Worm (Caenorhabditis elegans) whole organism, L4 larva: Measurements from ENCODE around the gene B0198.3.

Source experiments
- D1046.2 ChIP-seq: fragments of 200-800 bp; sonication (Bioruptor generic); IDR thresholded peaks from 2 replicates; pipeline ENCODE4 v1.3.6; 2022; ENCODE audit warnings: missing genetic modification characterization, missing compliant biosample characterization
- F37D6.2 ChIP-seq: sonication (generic microtip); optimal IDR thresholded peaks from 2 replicates; lab custom pipeline; 2016; ENCODE audit warnings: mild to moderate bottlenecking, missing genetic modification characterization, missing compliant biosample characterization
- F49E8.2 ChIP-seq: sonication (generic microtip); optimal IDR thresholded peaks from 2 replicates; lab custom pipeline; 2016; ENCODE audit warnings: missing compliant biosample characterization, mild to moderate bottlenecking, missing genetic modification characterization, borderline replicate concordance
- arid-1 ChIP-seq: fragments of 200-800 bp; sonication (Bioruptor generic); conservative IDR thresholded peaks from 2 replicates; pipeline ENCODE4 v1.3.6; 2022; ENCODE audit warnings: missing genetic modification reagents, missing genetic modification characterization, missing compliant biosample characterization
- ceh-62 ChIP-seq: sonication (generic microtip); optimal IDR thresholded peaks from 2 replicates; lab custom pipeline; 2017; ENCODE audit warnings: missing biosample characterization, missing genetic modification characterization
- ces-1 ChIP-seq: fragments of 150-350 bp; sonication (generic microtip); optimal IDR thresholded peaks from 4 replicates; lab custom pipeline; 2014; ENCODE audit warnings: missing biosample characterization, missing genetic modification reagents, missing genetic modification characterization
- cey-2 ChIP-seq: sonication (generic microtip); optimal IDR thresholded peaks from 3 replicates; lab custom pipeline; 2017; ENCODE audit warnings: missing genetic modification characterization, mild to moderate bottlenecking, missing compliant biosample characterization, antibody characterized with exemption, borderline replicate concordance; ENCODE audit not compliant: insufficient read depth
- ctbp-1 ChIP-seq: fragments of 200-800 bp; sonication (Bioruptor generic); IDR thresholded peaks from 2 replicates; pipeline ENCODE4 v1.3.6; 2022; ENCODE audit warnings: missing genetic modification reagents, missing genetic modification characterization, missing compliant biosample characterization
- daf-16 ChIP-seq, 3 experiments: sonication (generic microtip); optimal IDR thresholded peaks; 2 replicates each; lab custom pipeline; 2016 to 2017; ENCODE audit warnings: missing genetic modification characterization in 3 of 3, missing genetic modification reagents in 3 of 3, mild to moderate bottlenecking in 2 of 3, missing compliant biosample characterization in 2 of 3, missing biosample characterization in 1 of 3, moderate library complexity in 1 of 3
- daf-19 ChIP-seq: fragments of 200-800 bp; sonication (Bioruptor generic); conservative IDR thresholded peaks from 2 replicates; pipeline ENCODE4 v1.3.6; 2022; ENCODE audit warnings: missing genetic modification characterization, missing compliant biosample characterization
- dmd-6 ChIP-seq: fragments of 200-800 bp; sonication (Bioruptor generic); IDR thresholded peaks from 2 replicates; pipeline ENCODE4 v1.3.6; 2022; ENCODE audit warnings: missing genetic modification reagents, missing genetic modification characterization, missing compliant biosample characterization
- hlh-11 ChIP-seq: fragments of 200-800 bp; sonication (Bioruptor generic); optimal IDR thresholded peaks from 2 replicates; lab custom pipeline; 2018; ENCODE audit warnings: mild to moderate bottlenecking, missing genetic modification characterization, missing compliant biosample characterization
- hmg-1.1 ChIP-seq: fragments of 200-800 bp; sonication (Bioruptor generic); IDR thresholded peaks from 2 replicates; pipeline ENCODE4 v1.3.6; 2022; ENCODE audit warnings: missing genetic modification reagents, missing genetic modification characterization, missing compliant biosample characterization
- lin-15B ChIP-seq: fragments of 150-350 bp; sonication (generic microtip); optimal IDR thresholded peaks from 3 replicates; lab custom pipeline; 2014; ENCODE audit warnings: missing biosample characterization, missing genetic modification characterization
- madf-5 ChIP-seq, 2 experiments: fragments of 200-800 bp; sonication (Bioruptor generic); IDR thresholded peaks; 2 replicates each; pipeline ENCODE4 v1.3.6; 2022; ENCODE audit warnings: missing compliant biosample characterization in 2 of 2, missing genetic modification characterization in 2 of 2
- mdt-29 ChIP-seq: fragments of 200-800 bp; sonication (Bioruptor generic); IDR thresholded peaks from 2 replicates; pipeline ENCODE4 v1.3.6; 2022; ENCODE audit warnings: missing genetic modification reagents, missing genetic modification characterization, missing compliant biosample characterization
- mxl-2 ChIP-seq: fragments of 200-800 bp; sonication (Bioruptor generic); conservative IDR thresholded peaks from 2 replicates; pipeline ENCODE4 v1.3.6; 2022; ENCODE audit warnings: missing genetic modification reagents, missing genetic modification characterization, missing compliant biosample characterization
- nhr-11 ChIP-seq: fragments of 150-350 bp; optimal IDR thresholded peaks from 2 replicates; lab custom pipeline; 2014; ENCODE audit warnings: missing biosample characterization, missing genetic modification characterization
- nhr-237 ChIP-seq: sonication (generic microtip); optimal IDR thresholded peaks from 2 replicates; lab custom pipeline; 2017; ENCODE audit warnings: missing biosample characterization, missing genetic modification characterization
- nhr-25 ChIP-seq: sonication (generic microtip); optimal IDR thresholded peaks from 2 replicates; lab custom pipeline; 2017; ENCODE audit warnings: missing genetic modification characterization, mild to moderate bottlenecking, missing compliant biosample characterization, antibody characterized with exemption, moderate library complexity, borderline replicate concordance; ENCODE audit not compliant: insufficient read depth
- nhr-28 ChIP-seq: fragments of 150-350 bp; optimal IDR thresholded peaks from 2 replicates; lab custom pipeline; 2014; ENCODE audit warnings: missing biosample characterization, missing genetic modification characterization
- nhr-48 ChIP-seq: sonication (generic microtip); optimal IDR thresholded peaks from 2 replicates; lab custom pipeline; 2016; ENCODE audit warnings: mild to moderate bottlenecking, missing genetic modification characterization, missing compliant biosample characterization
- rbr-2 ChIP-seq: sonication (generic microtip); optimal IDR thresholded peaks from 2 replicates; lab custom pipeline; 2016; ENCODE audit warnings: missing genotype, missing genetic modification characterization, missing compliant biosample characterization
- saeg-2 ChIP-seq: fragments of 200-800 bp; sonication (Bioruptor generic); IDR thresholded peaks from 2 replicates; pipeline ENCODE4 v1.3.6; 2022; ENCODE audit warnings: missing genetic modification reagents, missing genetic modification characterization, missing compliant biosample characterization
- set-16 ChIP-seq: fragments of 200-800 bp; sonication (Bioruptor generic); IDR thresholded peaks from 2 replicates; pipeline ENCODE4 v1.3.6; 2022; ENCODE audit warnings: missing genetic modification reagents, missing genetic modification characterization, missing compliant biosample characterization
- snpc-4 ChIP-seq: fragments of 150-350 bp; optimal IDR thresholded peaks from 2 replicates; lab custom pipeline; 2014; ENCODE audit warnings: missing biosample characterization, missing genetic modification characterization
- spr-1 ChIP-seq: sonication (generic microtip); optimal IDR thresholded peaks from 2 replicates; lab custom pipeline; 2016; ENCODE audit warnings: mild to moderate bottlenecking, missing genetic modification characterization, missing compliant biosample characterization
- unc-130 ChIP-seq: sonication (generic microtip); optimal IDR thresholded peaks from 2 replicates; lab custom pipeline; 2016; ENCODE audit warnings: missing genetic modification reagents, missing genetic modification characterization, missing compliant biosample characterization
- unc-62 ChIP-seq, 3 experiments: fragments of 150-350 bp in 1 of 3; sonication (generic microtip); optimal IDR thresholded peaks in 2 of 3; peaks in 1 of 3; 1 replicate in 1 of 3; 2 replicates in 2 of 3; lab custom pipeline; 2014 to 2017; ENCODE audit warnings: missing biosample characterization in 3 of 3, missing genetic modification characterization in 3 of 3, missing genetic modification reagents in 3 of 3, missing genotype in 1 of 3
- vab-7 ChIP-seq: fragments of 200-800 bp; sonication (Bioruptor generic); IDR thresholded peaks from 2 replicates; pipeline ENCODE4 v1.3.6; 2022; ENCODE audit warnings: missing genetic modification reagents, missing genetic modification characterization, missing compliant biosample characterization
- zag-1 ChIP-seq: fragments of 150-350 bp; optimal IDR thresholded peaks from 2 replicates; lab custom pipeline; 2014; ENCODE audit warnings: missing biosample characterization, missing genetic modification characterization
- zfp-3 ChIP-seq: fragments of 200-800 bp; sonication (Bioruptor generic); conservative IDR thresholded peaks from 2 replicates; pipeline ENCODE4 v1.3.6; 2022; ENCODE audit warnings: missing genetic modification reagents, missing genetic modification characterization, missing compliant biosample characterization

B0198.3 gene

ce11 chrX:12073764-12074163, 16.9 kb upstream of the B0198.3 start, which contains the start of gene tmem-145:
TSS of gene tmem-145 (minus strand) at chrX:12073864.
- TF ChIP-seq zag-1 (tag; lab: Kevin White, UChicago) (no peak), vab-7 (no peak), cey-2 (tag; lab: Kevin White, UChicago) (no peak), F37D6.2 (tag; lab: Kevin White, UChicago) (no peak), unc-130 (GFP tag; lab: Kevin White, UChicago) (no peak), saeg-2 (GFP tag; lab: Robert Waterston, UW) (no peak), daf-16 (GFP tag; optimal IDR thresholded peaks at IDR 0.05; lab: Kevin White, UChicago) (no peak), daf-16 (tag; optimal IDR thresholded peaks at IDR 0.05; lab: Kevin White, UChicago) (no peak), D1046.2 (GFP tag; lab: Robert Waterston, UW) (no peak), arid-1 (GFP tag; lab: Robert Waterston, UW) (no peak), mxl-2 (no peak), lin-15B (tag; lab: Kevin White, UChicago) (no peak)

DNA sequence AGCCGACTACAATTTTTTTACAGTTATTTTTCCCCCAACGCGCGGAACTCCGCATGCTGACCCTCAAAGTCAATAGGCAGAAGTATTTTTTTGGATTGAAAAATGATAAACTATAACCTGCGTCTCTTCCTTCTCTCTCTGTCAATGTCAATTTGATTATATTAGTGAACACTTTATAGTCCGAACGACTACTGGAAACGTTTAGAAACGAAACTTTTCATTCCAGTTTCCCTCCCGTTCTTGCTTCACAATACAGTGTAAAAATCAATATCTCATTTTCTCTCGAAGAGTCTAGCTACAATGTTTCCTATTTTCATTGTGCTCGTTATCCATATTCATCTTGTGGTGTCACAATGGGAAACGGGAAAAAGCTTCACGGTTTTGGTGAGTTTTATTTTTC, 11.4 kb upstream of the B0198.3 start, which contains the start of gene lgc-24:
Gene lgc-24, plus strand, starts transcription at position 301 of the 400 bp plus-strand sequence.
- TF ChIP-seq unc-62 (GFP tag; optimal IDR thresholded peaks at IDR 0.05 in 1 of 2; lab: Kevin White, UChicago) (peak in 1 of 2 experiments; percentile 67), unc-62 (tag; optimal IDR thresholded peaks at IDR 0.05; lab: Kevin White, UChicago) (no peak), rbr-2 (tag; lab: Kevin White, UChicago) (no peak)

- TF ChIP-seq zfp-3 (GFP tag; lab: Robert Waterston, UW) (no peak), snpc-4 (tag; lab: Kevin White, UChicago) (no peak), hmg-1.1 (GFP tag; lab: Robert Waterston, UW) (no peak), ces-1 (GFP tag; lab: Kevin White, UChicago) (no peak), madf-5 (GFP tag; IDR thresholded peaks at IDR 0.05; lab: Robert Waterston, UW) (no peak), set-16 (no peak), nhr-11 (tag; lab: Kevin White, UChicago) (no peak), hlh-11 (tag; lab: Kevin White, UChicago) (no peak), D1046.2 (GFP tag; lab: Robert Waterston, UW) (no peak), nhr-48 (tag; lab: Kevin White, UChicago) (no peak)
These were observed 8.0 kb upstream of the B0198.3 start, which contains the start of gene lgc-23 for ce11 chrX:12064908-12065307. TSS of gene lgc-23 (plus strand) at chrX:12065208.

- peak; percentile 18 for TF ChIP-seq nhr-28
- TF ChIP-seq nhr-25 (tag; lab: Kevin White, UChicago) = no peak
- TF ChIP-seq daf-19 (GFP tag; lab: Robert Waterston, UW) = no peak
- no peak for TF ChIP-seq nhr-48 (tag; lab: Kevin White, UChicago)
These were observed 18.1 kb downstream of the B0198.3 start for ce11 chrX:12038728-12039127.

DNA sequence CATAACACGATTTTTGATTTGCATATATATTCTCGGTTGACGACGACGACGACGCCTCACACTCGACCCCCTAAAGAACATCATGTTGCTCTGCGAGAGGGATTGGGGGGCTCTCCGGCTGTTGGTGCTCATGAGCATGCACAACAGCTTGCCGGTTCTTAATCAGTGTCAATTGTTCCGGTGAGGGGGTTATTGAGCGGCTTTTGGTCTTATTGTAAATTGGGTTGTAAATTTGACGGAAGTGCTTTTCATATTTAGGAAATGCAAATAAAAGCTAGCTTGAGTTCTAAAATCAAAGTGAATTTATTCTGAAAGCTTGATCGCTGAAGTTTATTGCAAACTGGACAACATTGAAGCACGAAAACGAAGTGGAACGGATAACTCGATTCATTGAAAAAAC, 18.9 kb downstream of the B0198.3 start:
- TF ChIP-seq ceh-62 (tag; lab: Kevin White, UChicago) (no peak), dmd-6 (GFP tag; lab: Robert Waterston, UW) (no peak), mdt-29 (GFP tag; lab: Robert Waterston, UW) (no peak), nhr-237 (no peak), spr-1 (tag; lab: Kevin White, UChicago) (no peak), ctbp-1 (GFP tag; lab: Robert Waterston, UW) (no peak), F49E8.2 (tag; lab: Kevin White, UChicago) (no peak)
